Worm (Caenorhabditis elegans): ENCODE results near the gene W06A11.1.
A peak's percentile ranks its signal among the peaks of the same experiment; 100 is the strongest.

The W06A11.1 gene

DNA sequence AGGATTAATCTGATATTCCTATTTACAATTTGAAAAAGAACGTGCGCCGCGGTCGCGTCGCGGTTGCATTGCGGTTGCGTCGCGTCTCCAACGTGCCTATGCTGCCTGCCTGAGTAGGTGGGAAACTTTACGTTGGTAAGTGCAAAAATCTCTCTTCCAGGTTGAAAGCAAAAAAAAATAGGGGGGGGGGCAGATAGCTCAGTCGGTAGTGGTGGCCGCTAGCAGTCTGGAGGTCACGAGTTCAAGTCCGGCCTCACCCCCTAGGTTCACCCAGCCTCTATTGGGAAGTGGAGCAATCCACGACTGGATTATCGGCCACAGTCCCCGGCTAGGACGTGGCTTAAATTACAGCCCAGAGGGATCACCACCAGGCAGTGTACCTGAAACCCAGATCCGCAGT, 10.7 kb downstream of the W06A11.1 start:
- TF ChIP-seq set-16 (GFP tag; IDR thresholded peaks at IDR 0.05): peak; percentile 67

DNA sequence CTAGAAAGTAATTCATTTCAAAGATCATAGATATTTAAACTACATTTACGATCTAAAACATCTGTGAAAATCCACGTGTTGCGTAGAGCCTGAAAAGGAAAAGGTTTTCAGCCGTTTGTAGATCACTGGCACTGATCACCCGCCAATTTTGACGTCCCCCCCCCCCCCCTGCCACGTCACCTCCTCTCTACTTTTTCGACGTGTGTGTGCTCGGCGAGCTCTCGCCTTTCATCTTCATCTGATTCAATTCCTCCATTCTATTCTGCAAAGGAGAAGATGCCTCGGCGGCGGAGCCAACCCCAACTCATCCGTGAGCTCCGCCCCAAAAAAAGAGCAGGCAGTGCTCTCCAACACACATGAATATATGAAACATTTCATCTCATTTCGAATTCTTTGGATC, 13.8 kb downstream of the W06A11.1 start:
- TF ChIP-seq set-16 (GFP tag; IDR thresholded peaks at IDR 0.05) (peak; percentile 65), vab-7 (GFP tag; IDR thresholded peaks at IDR 0.05) (no peak), aha-1 (tag) (peak; percentile 43), T26A8.4 (GFP tag; IDR thresholded peaks at IDR 0.05) (no peak)

DNA sequence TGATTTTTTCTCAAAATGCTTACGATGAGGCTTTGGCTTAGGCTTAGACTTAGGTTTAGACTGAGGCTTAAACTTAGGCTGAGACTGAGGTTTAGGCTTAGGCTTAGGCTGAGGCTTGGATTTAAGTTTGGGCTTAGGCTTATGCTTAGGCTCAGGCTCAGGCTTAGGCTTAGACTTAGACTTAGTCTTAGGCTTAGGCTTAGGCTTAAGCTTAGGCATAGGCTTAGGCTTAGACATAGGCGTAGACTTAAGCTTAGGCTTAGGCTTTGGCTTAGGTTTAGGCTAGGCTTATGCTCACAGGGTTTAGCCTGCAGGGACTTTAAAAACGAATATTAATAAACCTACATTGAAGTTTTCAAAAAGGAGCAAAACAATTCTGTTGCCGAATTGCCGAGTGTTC, 14.5 kb downstream of the W06A11.1 start:
- TF ChIP-seq lsy-2 (tag; optimal IDR thresholded peaks at IDR 0.05) (no peak), aha-1 (tag) (peak; percentile 57)

DNA sequence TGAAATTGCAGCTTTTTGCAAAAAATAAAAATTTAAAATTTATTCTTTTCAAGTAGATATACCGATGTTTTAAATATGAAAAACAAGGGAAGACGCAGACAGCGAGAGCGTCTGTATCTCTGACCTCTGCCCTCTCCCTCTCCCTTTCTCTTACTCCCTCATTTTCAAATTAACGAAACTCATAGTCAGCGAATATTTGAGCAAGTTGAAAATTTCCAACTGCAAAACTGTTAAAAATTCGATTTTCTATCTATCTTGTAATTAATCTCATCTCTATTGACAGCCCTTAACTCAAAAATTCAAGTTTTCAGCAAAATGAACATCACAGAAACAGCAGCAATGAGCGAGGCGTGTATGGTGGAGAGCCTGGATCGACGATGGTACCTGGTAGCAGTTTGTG, 15.4 kb downstream of the W06A11.1 start, which contains the start of gene R11F4.2:
Gene R11F4.2 (plus strand): TSS at position 301 of the 400 bp plus-strand sequence.
- no peak for TF ChIP-seq zag-1 (tag; optimal IDR thresholded peaks at IDR 0.05)
- TF ChIP-seq dmd-8 (GFP tag; IDR thresholded peaks at IDR 0.05): no peak
- no peak for TF ChIP-seq snpc-1.2 (GFP tag; IDR thresholded peaks at IDR 0.05)
- TF ChIP-seq sdz-12 (GFP tag; optimal IDR thresholded peaks at IDR 0.05): no peak
- TF ChIP-seq ceh-32 (tag; optimal IDR thresholded peaks at IDR 0.05; ENCODE audit: poor library complexity): no peak
- TF ChIP-seq spr-1 (tag; optimal IDR thresholded peaks at IDR 0.05): no peak
- TF ChIP-seq ama-1 (optimal IDR thresholded peaks at IDR 0.05): no peak
- TF ChIP-seq duxl-1 (tag; optimal IDR thresholded peaks at IDR 0.05; ENCODE audit: poor library complexity): no peak
- TF ChIP-seq nhr-48 (tag; optimal IDR thresholded peaks at IDR 0.05): no peak
- TF ChIP-seq zfp-3 (GFP tag; conservative IDR thresholded peaks at IDR 0.05): no peak
- no peak for TF ChIP-seq lin-1 (GFP tag; IDR thresholded peaks at IDR 0.05)
- TF ChIP-seq hif-1 (tag; optimal IDR thresholded peaks at IDR 0.05): no peak
- no peak for TF ChIP-seq unc-130 (GFP tag; optimal IDR thresholded peaks at IDR 0.05)
- TF ChIP-seq ztf-11 (tag; optimal IDR thresholded peaks at IDR 0.05): no peak
- no peak for TF ChIP-seq nhr-11 (tag; optimal IDR thresholded peaks at IDR 0.05)
- no peak for TF ChIP-seq attf-4 (tag; optimal IDR thresholded peaks at IDR 0.05)
- no peak for TF ChIP-seq daf-12 (tag; optimal IDR thresholded peaks at IDR 0.05)

DNA sequence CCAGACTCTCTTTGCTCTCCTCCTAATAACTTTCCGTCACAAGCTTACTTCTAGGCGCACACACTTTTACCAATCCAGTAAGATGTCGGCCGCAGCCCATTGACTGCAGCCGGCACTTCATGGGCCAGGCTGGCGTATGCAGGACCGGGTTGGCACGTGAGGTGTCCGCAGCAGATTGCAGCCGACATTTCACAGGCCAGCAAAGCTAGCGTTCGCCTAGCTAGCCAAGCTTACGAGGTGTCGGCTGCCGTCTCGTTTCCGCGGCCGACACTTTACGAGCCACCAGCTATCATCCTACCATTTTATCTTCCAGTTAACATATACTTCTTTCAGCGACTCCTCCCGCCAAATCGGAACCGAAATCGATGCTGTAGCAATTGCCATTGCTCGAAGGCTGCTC, 18.2 kb downstream of the W06A11.1 start:
- peak; percentile 76 for TF ChIP-seq set-16 (GFP tag; IDR thresholded peaks at IDR 0.05)
- TF ChIP-seq lin-29 (GFP tag; IDR thresholded peaks at IDR 0.05): no peak

DNA sequence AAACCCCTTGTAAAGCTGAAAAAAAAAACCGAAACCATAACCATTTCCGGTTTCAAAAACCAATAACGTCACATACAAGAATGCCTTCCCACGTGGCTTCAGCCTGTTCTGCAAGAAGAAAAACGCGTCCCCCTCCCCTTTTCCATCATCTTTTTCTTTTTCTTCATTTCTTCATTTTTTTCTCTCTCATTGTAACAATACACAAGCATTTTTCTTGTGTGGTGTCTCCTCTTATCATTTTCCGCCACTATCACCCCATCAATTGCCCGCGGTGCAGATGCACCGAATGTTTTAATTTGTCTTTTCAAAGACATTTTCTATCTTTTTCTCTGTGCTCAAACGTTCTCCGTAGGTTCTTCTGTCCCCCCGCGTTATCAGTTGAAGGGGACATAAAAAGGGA, 21.8 kb downstream of the W06A11.1 start:
- TF ChIP-seq nhr-76 (tag; optimal IDR thresholded peaks at IDR 0.05) (peak; percentile 80), R02D3.7 (tag; optimal IDR thresholded peaks at IDR 0.05) (no peak), nhr-6 (tag; optimal IDR thresholded peaks at IDR 0.05) (peak; percentile 32), lin-13 (GFP tag; optimal IDR thresholded peaks at IDR 0.05) (peak; percentile 37), duxl-1 (tag; optimal IDR thresholded peaks at IDR 0.05; ENCODE audit: poor library complexity) (peak; percentile 45), egl-43 (GFP tag; IDR thresholded peaks at IDR 0.05) (no peak), ceh-20 (GFP tag; IDR thresholded peaks at IDR 0.05) (peak; percentile 78), lin-1 (GFP tag; IDR thresholded peaks at IDR 0.05) (peak; percentile 86), F37D6.2 (tag; optimal IDR thresholded peaks at IDR 0.05) (no peak), nhr-28 (tag; optimal IDR thresholded peaks at IDR 0.05) (peak; percentile 98), mep-1 (tag; optimal IDR thresholded peaks at IDR 0.05) (peak; percentile 77), unc-39 (tag; optimal IDR thresholded peaks at IDR 0.05) (no peak), zfp-2 (tag; optimal IDR thresholded peaks at IDR 0.05) (no peak), snpc-4 (tag; optimal IDR thresholded peaks at IDR 0.05) (no peak), hmg-1.1 (GFP tag; IDR thresholded peaks at IDR 0.05) (peak; percentile 24; the same call in 1 of the 2 replicates), mes-2 (tag; optimal IDR thresholded peaks at IDR 0.05; ENCODE audit: poor library complexity, severe bottlenecking) (peak; percentile 41), cey-2 (tag; optimal IDR thresholded peaks at IDR 0.05; ENCODE audit: borderline replicate concordance, insufficient read depth) (peak; percentile 82), ceh-28 (tag; optimal IDR thresholded peaks at IDR 0.05) (no peak), ZK337.2 (GFP tag; IDR thresholded peaks at IDR 0.05) (no peak), nhr-48 (tag; optimal IDR thresholded peaks at IDR 0.05) (peak; percentile 99), nhr-41 (GFP tag; IDR thresholded peaks at IDR 0.05) (no peak), pha-4 (GFP tag; IDR thresholded peaks at IDR 0.05) (no peak; the same call in 1 of the 2 replicates), pha-4 (tag; optimal IDR thresholded peaks at IDR 0.05) (no peak), Y5F2A.4 (GFP tag; optimal IDR thresholded peaks at IDR 0.05) (no peak)

Measured in whole organism, L4 larva.